Worm (Caenorhabditis elegans) whole organism, L4 larva: ENCODE results near the gene tmed-1.
A peak's percentile ranks its signal among the peaks of the same experiment; 100 is the strongest.

ENCODE experiments used
- F10B5.3 ChIP-seq: sonication (generic microtip); optimal IDR thresholded peaks from 2 replicates; lab custom pipeline; 2016; ENCODE audit warnings: mild to moderate bottlenecking, missing genetic modification characterization, missing compliant biosample characterization
- F37D6.2 ChIP-seq: sonication (generic microtip); optimal IDR thresholded peaks from 2 replicates; lab custom pipeline; 2016; ENCODE audit warnings: mild to moderate bottlenecking, missing genetic modification characterization, missing compliant biosample characterization
- R02D3.7 ChIP-seq: fragments of 150-350 bp; sonication (generic microtip); optimal IDR thresholded peaks from 3 replicates; lab custom pipeline; 2014; ENCODE audit warnings: missing biosample characterization, missing genetic modification characterization
- T20F7.1 ChIP-seq: fragments of 200-800 bp; sonication (Bioruptor generic); optimal IDR thresholded peaks from 2 replicates; lab custom pipeline; 2018; ENCODE audit warnings: mild to moderate bottlenecking, missing genetic modification characterization, missing compliant biosample characterization
- Y75B8A.6 ChIP-seq: fragments of 200-800 bp; sonication (Bioruptor generic); IDR thresholded peaks from 2 replicates; pipeline ENCODE4 v1.3.6; 2022; ENCODE audit warnings: missing genetic modification reagents, missing genetic modification characterization, missing compliant biosample characterization
- ZK337.2 ChIP-seq: fragments of 200-800 bp; sonication (Bioruptor generic); IDR thresholded peaks from 2 replicates; pipeline ENCODE4 v1.3.6; 2022; ENCODE audit warnings: missing genetic modification reagents, missing genetic modification characterization, missing compliant biosample characterization
- ZK546.5 ChIP-seq, 2 experiments: sonication (generic microtip); optimal IDR thresholded peaks; 2 replicates each; lab custom pipeline; 2017; ENCODE audit warnings: missing biosample characterization in 2 of 2, missing genetic modification characterization in 2 of 2
- aly-2 ChIP-seq: sonication (generic microtip); optimal IDR thresholded peaks from 2 replicates; lab custom pipeline; 2018; ENCODE audit warnings: missing biosample characterization, missing genetic modification characterization
- ceh-20 ChIP-seq: fragments of 200-800 bp; sonication (Bioruptor generic); IDR thresholded peaks from 2 replicates; pipeline ENCODE4 v1.3.6; 2022; ENCODE audit warnings: missing genetic modification reagents, missing genetic modification characterization, missing compliant biosample characterization
- ceh-28 ChIP-seq: fragments of 150-350 bp; optimal IDR thresholded peaks from 2 replicates; lab custom pipeline; 2014; ENCODE audit warnings: missing biosample characterization, missing genetic modification reagents, missing genetic modification characterization
- ceh-32 ChIP-seq: sonication (generic microtip); optimal IDR thresholded peaks from 2 replicates; lab custom pipeline; 2016; ENCODE audit warnings: mild to moderate bottlenecking, missing genetic modification characterization, missing compliant biosample characterization; ENCODE audit not compliant: poor library complexity
- ceh-82 ChIP-seq: sonication (generic microtip); optimal IDR thresholded peaks from 2 replicates; lab custom pipeline; 2017; ENCODE audit warnings: missing biosample characterization, missing genetic modification characterization
- ces-1 ChIP-seq: fragments of 150-350 bp; sonication (generic microtip); optimal IDR thresholded peaks from 4 replicates; lab custom pipeline; 2014; ENCODE audit warnings: missing biosample characterization, missing genetic modification reagents, missing genetic modification characterization
- cey-2 ChIP-seq: sonication (generic microtip); optimal IDR thresholded peaks from 3 replicates; lab custom pipeline; 2017; ENCODE audit warnings: missing genetic modification characterization, mild to moderate bottlenecking, missing compliant biosample characterization, antibody characterized with exemption, borderline replicate concordance; ENCODE audit not compliant: insufficient read depth
- ctbp-1 ChIP-seq: fragments of 200-800 bp; sonication (Bioruptor generic); IDR thresholded peaks from 2 replicates; pipeline ENCODE4 v1.3.6; 2022; ENCODE audit warnings: missing genetic modification reagents, missing genetic modification characterization, missing compliant biosample characterization
- daf-12 ChIP-seq: fragments of 150-350 bp; optimal IDR thresholded peaks from 2 replicates; lab custom pipeline; 2014; ENCODE audit warnings: missing biosample characterization, missing genetic modification reagents, missing genetic modification characterization
- daf-16 ChIP-seq, 3 experiments: sonication (generic microtip); optimal IDR thresholded peaks; 2 replicates each; lab custom pipeline; 2016 to 2017; ENCODE audit warnings: missing genetic modification characterization in 3 of 3, missing genetic modification reagents in 3 of 3, mild to moderate bottlenecking in 2 of 3, missing compliant biosample characterization in 2 of 3, missing biosample characterization in 1 of 3, moderate library complexity in 1 of 3
- daf-8 ChIP-seq: fragments of 200-800 bp; sonication (Bioruptor generic); IDR thresholded peaks from 2 replicates; pipeline ENCODE4 v1.3.6; 2022; ENCODE audit warnings: missing genetic modification characterization, missing compliant biosample characterization
- dmd-6 ChIP-seq: fragments of 200-800 bp; sonication (Bioruptor generic); IDR thresholded peaks from 2 replicates; pipeline ENCODE4 v1.3.6; 2022; ENCODE audit warnings: missing genetic modification reagents, missing genetic modification characterization, missing compliant biosample characterization
- duxl-1 ChIP-seq: sonication (generic microtip); optimal IDR thresholded peaks from 2 replicates; lab custom pipeline; 2016; ENCODE audit warnings: mild to moderate bottlenecking, missing genetic modification characterization, moderate library complexity, missing compliant biosample characterization; ENCODE audit not compliant: poor library complexity
- dve-1 ChIP-seq: sonication (generic microtip); optimal IDR thresholded peaks from 2 replicates; lab custom pipeline; 2017; ENCODE audit warnings: antibody characterized with exemption, mild to moderate bottlenecking, missing genetic modification characterization, missing compliant biosample characterization; ENCODE audit not compliant: insufficient read depth
- fkh-10 ChIP-seq: fragments of 150-350 bp; optimal IDR thresholded peaks from 2 replicates; lab custom pipeline; 2014; ENCODE audit warnings: missing biosample characterization, missing genetic modification reagents, missing genetic modification characterization
- fos-1 ChIP-seq: fragments of 150-350 bp; optimal IDR thresholded peaks from 2 replicates; lab custom pipeline; 2014; ENCODE audit warnings: missing biosample characterization, missing genetic modification characterization
- gei-8 ChIP-seq: fragments of 200-800 bp; sonication (Bioruptor generic); optimal IDR thresholded peaks from 2 replicates; lab custom pipeline; 2018; ENCODE audit warnings: mild to moderate bottlenecking, missing genetic modification characterization, missing compliant biosample characterization
- hlh-11 ChIP-seq: fragments of 200-800 bp; sonication (Bioruptor generic); optimal IDR thresholded peaks from 2 replicates; lab custom pipeline; 2018; ENCODE audit warnings: mild to moderate bottlenecking, missing genetic modification characterization, missing compliant biosample characterization
- jun-1 ChIP-seq: fragments of 150-350 bp; optimal IDR thresholded peaks from 2 replicates; lab custom pipeline; 2014; ENCODE audit warnings: missing biosample characterization, missing genetic modification reagents, missing genetic modification characterization
- lim-7 ChIP-seq: fragments of 200-800 bp; sonication (Bioruptor generic); IDR thresholded peaks from 2 replicates; pipeline ENCODE4 v1.3.6; 2022; ENCODE audit warnings: missing genetic modification characterization, missing compliant biosample characterization
- lin-13 ChIP-seq: fragments of 150-350 bp; optimal IDR thresholded peaks from 2 replicates; lab custom pipeline; 2014; ENCODE audit warnings: missing biosample characterization, missing genetic modification reagents, missing genetic modification characterization
- lin-29 ChIP-seq: fragments of 200-800 bp; sonication (Bioruptor generic); IDR thresholded peaks from 2 replicates; pipeline ENCODE4 v1.3.6; 2022; ENCODE audit warnings: missing genetic modification reagents, missing genetic modification characterization, missing compliant biosample characterization
- lsy-2 ChIP-seq, 2 experiments: fragments of 150-350 bp in 1 of 2; sonication (generic microtip) in 1 of 2; optimal IDR thresholded peaks; 2 replicates each; lab custom pipeline; 2014 to 2017; ENCODE audit warnings: missing biosample characterization in 2 of 2, missing genetic modification characterization in 2 of 2
- madf-9 ChIP-seq: fragments of 200-800 bp; sonication (Bioruptor generic); conservative IDR thresholded peaks from 2 replicates; pipeline ENCODE4 v1.3.6; 2022; ENCODE audit warnings: missing genetic modification reagents, missing genetic modification characterization, missing compliant biosample characterization
- mep-1 ChIP-seq: fragments of 150-350 bp; sonication (generic microtip); optimal IDR thresholded peaks from 3 replicates; lab custom pipeline; 2014; ENCODE audit warnings: missing biosample characterization, missing genetic modification characterization
- nhr-11 ChIP-seq: fragments of 150-350 bp; optimal IDR thresholded peaks from 2 replicates; lab custom pipeline; 2014; ENCODE audit warnings: missing biosample characterization, missing genetic modification characterization
- nhr-111 ChIP-seq: fragments of 200-800 bp; sonication (Bioruptor generic); optimal IDR thresholded peaks from 2 replicates; lab custom pipeline; 2018; ENCODE audit warnings: mild to moderate bottlenecking, missing genetic modification characterization, missing compliant biosample characterization
- nhr-237 ChIP-seq: sonication (generic microtip); optimal IDR thresholded peaks from 2 replicates; lab custom pipeline; 2017; ENCODE audit warnings: missing biosample characterization, missing genetic modification characterization
- nhr-41 ChIP-seq: fragments of 200-800 bp; sonication (Bioruptor generic); IDR thresholded peaks from 2 replicates; pipeline ENCODE4 v1.3.6; 2022; ENCODE audit warnings: missing genetic modification reagents, missing genetic modification characterization, missing compliant biosample characterization
- nhr-42 ChIP-seq: fragments of 200-800 bp; sonication (Bioruptor generic); IDR thresholded peaks from 2 replicates; pipeline ENCODE4 v1.3.6; 2022; ENCODE audit warnings: missing genetic modification characterization, missing compliant biosample characterization
- nhr-76 ChIP-seq: fragments of 150-350 bp; optimal IDR thresholded peaks from 2 replicates; lab custom pipeline; 2014; ENCODE audit warnings: missing biosample characterization, missing genetic modification characterization
- nhr-77 ChIP-seq: fragments of 150-350 bp; optimal IDR thresholded peaks from 2 replicates; lab custom pipeline; 2014; ENCODE audit warnings: missing biosample characterization, missing genetic modification characterization
- pha-4 ChIP-seq, 2 experiments: fragments of 150-350 bp in 1 of 2; fragments of 200-800 bp in 1 of 2; sonication (Bioruptor generic) in 1 of 2; IDR thresholded peaks in 1 of 2; optimal IDR thresholded peaks in 1 of 2; 2 replicates each; pipeline versions ENCODE4 v1.3.6 to Lab custom; 2014 to 2022; ENCODE audit warnings: missing genetic modification characterization in 2 of 2, missing genetic modification reagents in 2 of 2, missing biosample characterization in 1 of 2, missing compliant biosample characterization in 1 of 2
- pqm-1 ChIP-seq: sonication (generic microtip); optimal IDR thresholded peaks from 2 replicates; lab custom pipeline; 2017; ENCODE audit warnings: missing biosample characterization, missing genetic modification characterization
- skn-1 ChIP-seq: fragments of 150-350 bp; optimal IDR thresholded peaks from 2 replicates; lab custom pipeline; 2014; ENCODE audit warnings: missing biosample characterization, missing genetic modification characterization
- snpc-4 ChIP-seq: fragments of 150-350 bp; optimal IDR thresholded peaks from 2 replicates; lab custom pipeline; 2014; ENCODE audit warnings: missing biosample characterization, missing genetic modification characterization
- spr-1 ChIP-seq: sonication (generic microtip); optimal IDR thresholded peaks from 2 replicates; lab custom pipeline; 2016; ENCODE audit warnings: mild to moderate bottlenecking, missing genetic modification characterization, missing compliant biosample characterization
- spr-3 ChIP-seq: fragments of 200-800 bp; sonication (Bioruptor generic); optimal IDR thresholded peaks from 2 replicates; lab custom pipeline; 2018; ENCODE audit warnings: mild to moderate bottlenecking, missing genetic modification characterization, missing compliant biosample characterization
- tag-97 ChIP-seq: fragments of 200-800 bp; sonication (Bioruptor generic); IDR thresholded peaks from 2 replicates; pipeline ENCODE4 v1.3.6; 2022; ENCODE audit warnings: missing genetic modification characterization, missing compliant biosample characterization
- tra-1 ChIP-seq: fragments of 200-800 bp; sonication (Bioruptor generic); IDR thresholded peaks from 2 replicates; pipeline ENCODE4 v1.3.6; 2022; ENCODE audit warnings: missing genetic modification reagents, missing genetic modification characterization, missing compliant biosample characterization
- unc-62 ChIP-seq, 3 experiments: fragments of 150-350 bp in 1 of 3; sonication (generic microtip); optimal IDR thresholded peaks in 2 of 3; peaks in 1 of 3; 1 replicate in 1 of 3; 2 replicates in 2 of 3; lab custom pipeline; 2014 to 2017; ENCODE audit warnings: missing biosample characterization in 3 of 3, missing genetic modification characterization in 3 of 3, missing genetic modification reagents in 3 of 3, missing genotype in 1 of 3
- zfp-3 ChIP-seq: fragments of 200-800 bp; sonication (Bioruptor generic); conservative IDR thresholded peaks from 2 replicates; pipeline ENCODE4 v1.3.6; 2022; ENCODE audit warnings: missing genetic modification reagents, missing genetic modification characterization, missing compliant biosample characterization
- ztf-11 ChIP-seq: fragments of 150-350 bp; optimal IDR thresholded peaks from 2 replicates; lab custom pipeline; 2014; ENCODE audit warnings: missing biosample characterization, missing genetic modification characterization

The tmed-1 gene

ce11 chrIV:12088898-12089297 is 10.9 kb upstream of the tmed-1 start (continued):
- no peak for TF ChIP-seq lim-7 (GFP tag; lab: Robert Waterston, UW)
- no peak for TF ChIP-seq nhr-11
- TF ChIP-seq hlh-11 (tag; lab: Kevin White, UChicago), result peak; percentile 26
- TF ChIP-seq pqm-1 (tag; lab: Kevin White, UChicago), result no peak
- TF ChIP-seq T20F7.1 (GFP tag; lab: Kevin White, UChicago), result no peak
- TF ChIP-seq fos-1 (tag; lab: Kevin White, UChicago), result no peak
- TF ChIP-seq ztf-11, result no peak
- no peak for TF ChIP-seq ceh-82
- no peak for TF ChIP-seq ZK337.2 (GFP tag; lab: Robert Waterston, UW)
- TF ChIP-seq tag-97 (GFP tag; lab: Robert Waterston, UW), result no peak
- TF ChIP-seq nhr-42 (GFP tag; lab: Robert Waterston, UW), result no peak
- TF ChIP-seq snpc-4, result no peak
- no peak for TF ChIP-seq daf-16 (GFP tag; optimal IDR thresholded peaks at IDR 0.05; lab: Kevin White, UChicago)
- TF ChIP-seq daf-16 (tag; optimal IDR thresholded peaks at IDR 0.05; lab: Kevin White, UChicago), result peak; percentile 17
- TF ChIP-seq spr-1 (tag; lab: Kevin White, UChicago), result no peak
- no peak for TF ChIP-seq nhr-76 (tag; lab: Kevin White, UChicago)
- TF ChIP-seq lsy-2 (tag; optimal IDR thresholded peaks at IDR 0.05; lab: Kevin White, UChicago), result peak in 1 of 2 experiments; percentile 50
- no peak for TF ChIP-seq lin-13
- TF ChIP-seq F37D6.2 (tag; lab: Kevin White, UChicago), result no peak
- no peak for TF ChIP-seq daf-8 (GFP tag; lab: Robert Waterston, UW)
- TF ChIP-seq fkh-10, result no peak
- no peak for TF ChIP-seq nhr-237 (tag; lab: Kevin White, UChicago)
- TF ChIP-seq zfp-3 (GFP tag; lab: Robert Waterston, UW), result no peak
- peak in 1 of 2 experiments; percentile 37 for TF ChIP-seq unc-62 (GFP tag; optimal IDR thresholded peaks at IDR 0.05 in 1 of 2; lab: Kevin White, UChicago)
- no peak for TF ChIP-seq unc-62 (tag; optimal IDR thresholded peaks at IDR 0.05; lab: Kevin White, UChicago)
- TF ChIP-seq jun-1 (tag; lab: Kevin White, UChicago), result no peak
- TF ChIP-seq dmd-6 (GFP tag; lab: Robert Waterston, UW), result 0 out of 2 replicates have a peak, but pooled peaks have one; percentile 9
- TF ChIP-seq ces-1 (GFP tag; lab: Kevin White, UChicago), result no peak
- no peak for TF ChIP-seq nhr-77 (tag; lab: Kevin White, UChicago)
- TF ChIP-seq Y75B8A.6 (GFP tag; lab: Robert Waterston, UW), result no peak
- TF ChIP-seq ZK546.5 (tag; optimal IDR thresholded peaks at IDR 0.05; lab: Kevin White, UChicago), result no peak
- no peak for TF ChIP-seq ceh-28 (tag; lab: Kevin White, UChicago)
- peak; percentile 51 for TF ChIP-seq mep-1 (tag; lab: Kevin White, UChicago)
- TF ChIP-seq duxl-1 (tag; lab: Kevin White, UChicago), result no peak
- TF ChIP-seq ceh-32 (tag; lab: Kevin White, UChicago), result no peak
- no peak for TF ChIP-seq ceh-20
- no peak for TF ChIP-seq pha-4 (GFP tag; IDR thresholded peaks at IDR 0.05; lab: Robert Waterston, UW)
- TF ChIP-seq pha-4 (tag; optimal IDR thresholded peaks at IDR 0.05; lab: Kevin White, UChicago), result no peak
- TF ChIP-seq R02D3.7 (tag; lab: Kevin White, UChicago), result no peak
- TF ChIP-seq aly-2 (tag; lab: Kevin White, UChicago), result no peak
- TF ChIP-seq cey-2 (tag; lab: Kevin White, UChicago), result no peak
- no peak for TF ChIP-seq nhr-111 (GFP tag; lab: Kevin White, UChicago)
- TF ChIP-seq, all 104 proteins: peak for 18

ce11 chrIV:12086498-12086897 is 8.5 kb upstream of the tmed-1 start:
- TF ChIP-seq skn-1 (tag; lab: Kevin White, UChicago), result no peak
- TF ChIP-seq nhr-42 (GFP tag; lab: Robert Waterston, UW), result peak; percentile 76; the same call in 1 of the 2 replicates
- TF ChIP-seq daf-12 (tag; lab: Kevin White, UChicago), result no peak
- peak; percentile 82 for TF ChIP-seq tra-1 (GFP tag; lab: Robert Waterston, UW)
- peak; percentile 69; the same call in 1 of the 2 replicates for TF ChIP-seq madf-9 (GFP tag; lab: Robert Waterston, UW)
- 0 out of 2 replicates have a peak, but pooled peaks have one; percentile 29 for TF ChIP-seq nhr-41 (GFP tag; lab: Robert Waterston, UW)
- TF ChIP-seq jun-1 (tag; lab: Kevin White, UChicago), result peak; percentile 11
- TF ChIP-seq nhr-111 (GFP tag; lab: Kevin White, UChicago), result peak; percentile 81
- TF ChIP-seq spr-3 (GFP tag; lab: Kevin White, UChicago), result peak; percentile 79
- no peak for TF ChIP-seq duxl-1 (tag; lab: Kevin White, UChicago)
- peak; percentile 88 for TF ChIP-seq gei-8 (GFP tag; lab: Kevin White, UChicago)
- TF ChIP-seq ctbp-1 (GFP tag; lab: Robert Waterston, UW), result peak; percentile 92
- TF ChIP-seq lin-29 (GFP tag; lab: Robert Waterston, UW), result peak; percentile 82
- TF ChIP-seq dve-1 (tag; lab: Kevin White, UChicago), result peak; percentile 74
- peak; percentile 63 for TF ChIP-seq F10B5.3 (tag; lab: Kevin White, UChicago)
